Worm (Caenorhabditis elegans): ENCODE data around the gene anp-1.

The anp-1 gene

DNA sequence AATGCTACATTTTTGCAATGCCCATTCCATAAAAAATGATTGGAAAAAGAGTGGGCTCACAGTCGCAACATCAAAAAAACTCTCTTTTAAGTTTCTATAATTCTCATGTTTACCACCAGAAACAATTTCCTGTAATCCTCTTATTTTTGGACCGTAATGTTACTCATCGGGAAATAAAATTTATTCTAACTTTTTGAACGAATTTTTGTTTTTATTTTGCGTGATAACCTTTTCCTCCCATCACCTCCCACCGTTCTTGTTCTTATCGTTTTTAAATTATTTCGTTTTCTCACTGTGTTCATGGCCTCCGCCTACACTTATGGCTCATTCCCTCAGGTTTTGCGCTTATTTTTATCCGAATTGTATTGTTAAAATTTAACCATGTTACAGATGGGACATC, at the start of gene anp-1:
TSS of gene anp-1 (plus strand) at position 301 of the 400 bp plus-strand sequence.
- no peak for TF ChIP-seq lin-39 (tag; optimal IDR thresholded peaks at IDR 0.05)
- TF ChIP-seq nhr-237 (tag; optimal IDR thresholded peaks at IDR 0.05): no peak
- no peak for TF ChIP-seq lin-11 (tag; optimal IDR thresholded peaks at IDR 0.05)
- no peak for TF ChIP-seq sma-9 (GFP tag; optimal IDR thresholded peaks at IDR 0.05)
- no peak for TF ChIP-seq sma-9 (tag; optimal IDR thresholded peaks at IDR 0.05)
- TF ChIP-seq ztf-11 (tag; optimal IDR thresholded peaks at IDR 0.05): no peak
- TF ChIP-seq aly-2 (tag; optimal IDR thresholded peaks at IDR 0.05): no peak
- TF ChIP-seq ztf-1 (GFP tag; conservative IDR thresholded peaks at IDR 0.05): no peak
- no peak for TF ChIP-seq ZK546.5 (tag; optimal IDR thresholded peaks at IDR 0.05)

DNA sequence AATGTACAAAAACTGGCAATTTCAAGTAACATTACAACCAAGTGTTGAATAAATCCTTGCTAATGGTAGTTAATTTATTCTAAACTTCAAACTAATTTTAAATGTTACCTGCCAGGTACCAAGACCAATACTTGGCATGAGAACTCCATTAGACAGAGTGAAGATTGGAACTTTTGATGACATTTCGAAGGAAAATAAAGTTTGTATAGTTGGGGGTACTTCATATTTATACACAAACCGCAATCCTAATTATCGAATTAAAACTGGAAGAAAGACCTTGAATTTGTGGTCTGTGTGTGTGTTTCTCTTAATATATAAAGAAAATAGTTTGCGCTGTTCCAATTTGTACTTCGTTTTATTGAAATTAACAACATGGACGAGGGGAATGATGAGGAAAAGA, 49.4 kb upstream of the anp-1 start, which contains the start of gene ZC443.1:
TSS of gene ZC443.1 (minus strand) at position 205 of the 400 bp plus-strand sequence.
- TF ChIP-seq nhr-25 (tag; optimal IDR thresholded peaks at IDR 0.05) (no peak), unc-55 (GFP tag; optimal IDR thresholded peaks at IDR 0.05) (no peak), unc-39 (tag; optimal IDR thresholded peaks at IDR 0.05) (no peak), Y55F3AM.14 (GFP tag; optimal IDR thresholded peaks at IDR 0.05) (no peak), mab-5 (tag; optimal IDR thresholded peaks at IDR 0.05) (no peak)

DNA sequence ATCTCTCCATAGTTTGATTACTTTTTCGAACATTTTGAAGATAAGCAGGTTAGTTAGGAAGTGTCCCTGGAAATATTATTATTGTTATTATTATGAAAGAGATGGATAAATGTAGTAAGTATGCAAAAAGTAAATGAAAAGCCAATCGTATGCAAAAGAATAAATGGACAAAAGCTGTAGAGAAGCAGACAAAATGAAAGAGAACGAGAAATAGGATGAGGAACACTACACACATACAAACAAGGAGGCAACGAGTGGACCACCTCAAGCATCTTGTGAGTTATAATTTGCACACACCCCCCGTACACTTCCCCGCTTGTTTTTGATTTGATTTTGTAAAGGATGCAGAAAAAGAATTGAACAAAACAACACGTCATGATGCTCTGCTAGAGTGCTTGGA, 48.1 kb upstream of the anp-1 start, which contains the start of gene ZC443.2:
TSS of gene ZC443.2 (minus strand) at position 67 of the 400 bp plus-strand sequence.
- TF ChIP-seq ztf-11 (tag; optimal IDR thresholded peaks at IDR 0.05) (no peak), R02D3.7 (tag; optimal IDR thresholded peaks at IDR 0.05) (no peak), unc-55 (GFP tag; optimal IDR thresholded peaks at IDR 0.05) (peak; percentile 64), elt-1 (tag; optimal IDR thresholded peaks at IDR 0.05) (no peak), fos-1 (tag; optimal IDR thresholded peaks at IDR 0.05) (no peak)

DNA sequence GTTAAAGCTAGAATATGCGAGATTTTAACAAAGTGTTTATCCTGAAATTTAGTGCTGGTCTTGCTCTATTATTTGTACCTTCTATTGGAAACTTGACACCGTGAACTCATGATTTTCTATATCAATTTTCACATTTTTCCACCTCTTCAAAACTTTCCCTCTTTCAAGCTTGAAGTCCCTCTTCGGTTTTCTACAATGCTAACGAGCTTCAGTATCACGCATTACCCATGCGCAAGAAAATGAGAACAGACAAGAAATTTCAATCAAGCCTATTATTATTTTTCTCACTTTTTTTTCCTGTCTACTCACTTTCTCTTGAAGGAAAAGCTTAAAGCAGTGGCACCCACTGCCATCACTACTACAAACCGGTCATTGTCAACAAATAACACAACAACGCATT, 47.4 kb upstream of the anp-1 start:
- TF ChIP-seq zag-1 (tag; optimal IDR thresholded peaks at IDR 0.05) (no peak), elt-1 (tag; optimal IDR thresholded peaks at IDR 0.05) (no peak), ama-1 (optimal IDR thresholded peaks at IDR 0.05) (peak; percentile 15), dmd-4 (tag; optimal IDR thresholded peaks at IDR 0.05) (no peak), unc-39 (tag; optimal IDR thresholded peaks at IDR 0.05) (no peak), lin-11 (tag; optimal IDR thresholded peaks at IDR 0.05) (no peak), lsy-2 (tag; optimal IDR thresholded peaks at IDR 0.05) (peak in 1 of 2 experiments; percentile 5)

DNA sequence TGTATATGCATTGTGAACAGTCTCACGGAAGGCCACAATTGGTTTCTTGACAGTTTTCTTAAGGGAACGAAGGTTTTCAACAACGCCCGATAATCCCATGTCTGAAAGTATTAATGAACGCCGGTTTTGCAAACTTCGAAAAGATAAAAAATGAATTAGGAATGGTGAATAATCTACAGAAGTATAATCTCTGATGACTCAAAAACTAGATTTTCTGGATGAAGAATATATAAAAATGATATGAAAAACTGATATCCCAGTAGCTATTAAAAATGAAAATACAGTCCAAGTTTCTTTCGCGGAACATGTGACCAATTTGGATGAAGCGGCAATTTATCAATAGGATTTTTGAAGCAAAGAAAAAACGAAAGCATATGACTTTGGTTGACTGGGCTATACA, 45.2 kb upstream of the anp-1 start, which contains the start of gene ZC443.3:
TSS of gene ZC443.3 (minus strand) at position 101 of the 400 bp plus-strand sequence.
- TF ChIP-seq ceh-82 (tag; optimal IDR thresholded peaks at IDR 0.05) (no peak), F13H6.1 (tag; optimal IDR thresholded peaks at IDR 0.05) (no peak)

- TF ChIP-seq nhr-25 (tag; optimal IDR thresholded peaks at IDR 0.05) (no peak), lin-13 (GFP tag; optimal IDR thresholded peaks at IDR 0.05) (peak; percentile 40), nhr-12 (tag; optimal IDR thresholded peaks at IDR 0.05) (no peak), crh-2 (tag; optimal IDR thresholded peaks at IDR 0.05) (peak; percentile 7), unc-62 (GFP tag; optimal IDR thresholded peaks at IDR 0.05) (no peak), lsy-2 (tag; optimal IDR thresholded peaks at IDR 0.05) (peak in 1 of 2 experiments; percentile 79), ceh-16 (tag; optimal IDR thresholded peaks at IDR 0.05) (no peak), unc-39 (tag; optimal IDR thresholded peaks at IDR 0.05) (peak; percentile 4), skn-1 (tag; optimal IDR thresholded peaks at IDR 0.05) (no peak), peb-1 (tag; optimal IDR thresholded peaks at IDR 0.05) (no peak), nhr-10 (tag; optimal IDR thresholded peaks at IDR 0.05) (no peak), mbf-1 (tag; optimal IDR thresholded peaks at IDR 0.05) (no peak), R02D3.7 (tag; optimal IDR thresholded peaks at IDR 0.05) (no peak), sem-4 (tag; optimal IDR thresholded peaks at IDR 0.05) (peak; percentile 60), C34F6.9 (tag; optimal IDR thresholded peaks at IDR 0.05) (peak; percentile 88), mab-5 (tag; optimal IDR thresholded peaks at IDR 0.05) (peak; percentile 86), egl-27 (tag; optimal IDR thresholded peaks at IDR 0.05) (peak; percentile 64), gmeb-1 (tag; optimal IDR thresholded peaks at IDR 0.05) (peak; percentile 12), snpc-4 (tag; optimal IDR thresholded peaks at IDR 0.05) (peak; percentile 55), lin-11 (tag; optimal IDR thresholded peaks at IDR 0.05) (peak; percentile 77), ceh-82 (tag; optimal IDR thresholded peaks at IDR 0.05) (no peak), nhr-237 (tag; optimal IDR thresholded peaks at IDR 0.05) (no peak), dmd-4 (tag; optimal IDR thresholded peaks at IDR 0.05) (no peak), ztf-11 (tag; optimal IDR thresholded peaks at IDR 0.05) (no peak), nhr-23 (tag; optimal IDR thresholded peaks at IDR 0.05) (no peak), lin-39 (tag; optimal IDR thresholded peaks at IDR 0.05) (peak; percentile 32), aly-2 (tag; optimal IDR thresholded peaks at IDR 0.05) (no peak), nhr-6 (tag; optimal IDR thresholded peaks at IDR 0.05) (no peak), elt-3 (tag; optimal IDR thresholded peaks at IDR 0.05) (no peak), nhr-77 (tag; optimal IDR thresholded peaks at IDR 0.05) (no peak), F13H6.1 (tag; optimal IDR thresholded peaks at IDR 0.05) (peak; percentile 91), nhr-21 (tag; optimal IDR thresholded peaks at IDR 0.05) (no peak), ama-1 (optimal IDR thresholded peaks at IDR 0.05) (no peak), Y55F3AM.14 (GFP tag; optimal IDR thresholded peaks at IDR 0.05) (peak; percentile 69), ZK546.5 (tag; optimal IDR thresholded peaks at IDR 0.05) (no peak), ztf-1 (GFP tag; conservative IDR thresholded peaks at IDR 0.05) (no peak), elt-1 (tag; optimal IDR thresholded peaks at IDR 0.05) (no peak)
Observed at ce11 chrV:12814481-12814882, 44.8 kb upstream of the anp-1 start.
